Fruit fly (Drosophila melanogaster): ENCODE measurements around the gene CG9948.

- TF ChIP-seq OdsH (GFP tag; optimal IDR thresholded peaks at IDR 0.05), result peak; percentile 22
- TF ChIP-seq jim (GFP tag; optimal IDR thresholded peaks at IDR 0.05), result no peak
- no peak for TF ChIP-seq sage (GFP tag; optimal IDR thresholded peaks at IDR 0.05)
- peak; percentile 16 for TF ChIP-seq fru (GFP tag; optimal IDR thresholded peaks at IDR 0.05)
- TF ChIP-seq h (GFP tag; optimal IDR thresholded peaks at IDR 0.05), result peak; percentile 26
- TF ChIP-seq CG9705 (GFP tag; optimal IDR thresholded peaks at IDR 0.05), result no peak
- TF ChIP-seq Mio (GFP tag; optimal IDR thresholded peaks at IDR 0.05), result no peak
- no peak for TF ChIP-seq Hr78 (GFP tag; optimal IDR thresholded peaks at IDR 0.05)
- no peak for TF ChIP-seq Dfd (GFP tag; optimal IDR thresholded peaks at IDR 0.05)
- TF ChIP-seq pan (optimal IDR thresholded peaks at IDR 0.05), result no peak
- TF ChIP-seq Jra (GFP tag; optimal IDR thresholded peaks at IDR 0.05), result no peak
These were observed 41.1 kb downstream of the CG9948 start for dm6 chr3L:6996907-6997306.

All from whole organism, wandering third instar larva.